Worm (Caenorhabditis elegans): Measurements from ENCODE around the gene sri-18.

The sri-18 gene

DNA sequence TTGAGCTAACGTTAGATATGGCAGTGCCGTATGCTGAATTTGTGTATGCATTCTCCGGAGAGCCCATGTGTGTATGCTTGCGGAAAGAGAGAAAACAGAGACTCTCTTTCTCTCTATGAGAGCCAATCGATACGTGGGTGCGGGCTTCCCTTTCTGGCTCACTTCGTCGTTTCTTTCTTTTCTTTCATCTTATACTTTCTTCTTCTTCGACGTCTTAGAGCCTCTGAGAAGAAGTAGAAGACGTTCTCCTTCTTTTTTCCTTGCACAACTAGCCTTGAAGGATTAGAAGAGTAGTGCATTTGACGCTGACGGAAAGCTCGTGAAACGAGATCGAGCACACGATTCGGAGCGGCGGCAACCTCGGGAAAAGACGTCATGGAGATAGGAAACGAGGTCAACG lies 13.5 kb upstream of the sri-18 start:
- TF ChIP-seq aly-1 (tag; optimal IDR thresholded peaks at IDR 0.05) = no peak
- no peak for TF ChIP-seq hmbx-1 (tag; optimal IDR thresholded peaks at IDR 0.05)
- no peak for TF ChIP-seq ets-7 (tag; optimal IDR thresholded peaks at IDR 0.05)
- no peak for TF ChIP-seq tbx-37 (GFP tag; conservative IDR thresholded peaks at IDR 0.05)
- TF ChIP-seq F13C5.2 (tag; optimal IDR thresholded peaks at IDR 0.05) = no peak
- no peak for TF ChIP-seq tbx-11 (GFP tag; IDR thresholded peaks at IDR 0.05)
- no peak for TF ChIP-seq hmg-4 (GFP tag; optimal IDR thresholded peaks at IDR 0.05)
- no peak for TF ChIP-seq scrt-1 (GFP tag; IDR thresholded peaks at IDR 0.05)
- no peak for TF ChIP-seq flt-1 (GFP tag; IDR thresholded peaks at IDR 0.05)
- no peak for TF ChIP-seq tra-4 (tag; optimal IDR thresholded peaks at IDR 0.05)
- no peak for TF ChIP-seq hnd-1 (tag; optimal IDR thresholded peaks at IDR 0.05)
- TF ChIP-seq pes-1 (GFP tag; IDR thresholded peaks at IDR 0.05) = no peak
- no peak for TF ChIP-seq ama-1 (optimal IDR thresholded peaks at IDR 0.05)
- no peak for TF ChIP-seq ceh-13 (GFP tag; optimal IDR thresholded peaks at IDR 0.05)
- no peak for TF ChIP-seq sea-1 (GFP tag; conservative IDR thresholded peaks at IDR 0.05)
- TF ChIP-seq B0310.2 (tag; optimal IDR thresholded peaks at IDR 0.05) = no peak
- TF ChIP-seq ceh-36 (tag; optimal IDR thresholded peaks at IDR 0.05) = no peak

- no peak for TF ChIP-seq sea-1 (GFP tag; conservative IDR thresholded peaks at IDR 0.05)
- TF ChIP-seq tra-4 (tag; optimal IDR thresholded peaks at IDR 0.05) = no peak
- TF ChIP-seq tbx-37 (GFP tag; conservative IDR thresholded peaks at IDR 0.05) = no peak
- TF ChIP-seq ama-1 (optimal IDR thresholded peaks at IDR 0.05) = no peak
- no peak for TF ChIP-seq ceh-13 (GFP tag; optimal IDR thresholded peaks at IDR 0.05)
- TF ChIP-seq ceh-36 (tag; optimal IDR thresholded peaks at IDR 0.05) = no peak
- TF ChIP-seq hmg-4 (GFP tag; optimal IDR thresholded peaks at IDR 0.05) = no peak
- TF ChIP-seq tbx-11 (GFP tag; IDR thresholded peaks at IDR 0.05) = no peak
- no peak for TF ChIP-seq B0310.2 (tag; optimal IDR thresholded peaks at IDR 0.05)
- no peak for TF ChIP-seq hnd-1 (tag; optimal IDR thresholded peaks at IDR 0.05)
- no peak for TF ChIP-seq scrt-1 (GFP tag; IDR thresholded peaks at IDR 0.05)
- no peak for TF ChIP-seq pes-1 (GFP tag; IDR thresholded peaks at IDR 0.05)
- TF ChIP-seq aly-1 (tag; optimal IDR thresholded peaks at IDR 0.05) = no peak
- TF ChIP-seq ets-7 (tag; optimal IDR thresholded peaks at IDR 0.05) = no peak
- TF ChIP-seq F13C5.2 (tag; optimal IDR thresholded peaks at IDR 0.05) = no peak
- TF ChIP-seq flt-1 (GFP tag; IDR thresholded peaks at IDR 0.05) = no peak
- TF ChIP-seq hmbx-1 (tag; optimal IDR thresholded peaks at IDR 0.05) = no peak
Observed at ce11 chrV:10270214-10270613, 9.9 kb upstream of the sri-18 start, which contains the start of gene ric-4. ric-4 (minus strand) TSS chrV:10270314.

DNA sequence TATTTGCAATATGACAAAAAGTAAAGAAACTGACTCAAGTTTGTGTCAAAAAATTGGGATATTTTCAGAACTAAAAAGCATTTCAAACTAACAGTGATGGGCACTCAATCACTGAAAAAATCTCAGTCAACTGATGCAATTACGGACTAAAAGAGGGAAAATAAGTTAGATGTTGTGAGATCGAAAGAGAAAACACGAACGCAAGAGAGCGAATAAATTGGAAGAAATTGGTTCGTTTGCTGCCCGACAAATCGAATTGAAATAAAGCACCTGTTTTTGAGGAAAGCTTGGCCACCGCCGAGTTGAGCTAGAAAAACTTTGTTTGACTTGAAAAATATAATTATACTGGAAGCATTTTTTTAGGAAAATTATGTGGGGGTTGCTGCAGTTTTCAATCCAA lies 5.7 kb upstream of the sri-18 start:
- no peak for TF ChIP-seq tbx-11 (GFP tag; IDR thresholded peaks at IDR 0.05)
- TF ChIP-seq tbx-37 (GFP tag; conservative IDR thresholded peaks at IDR 0.05) = no peak
- no peak for TF ChIP-seq ceh-13 (GFP tag; optimal IDR thresholded peaks at IDR 0.05)
- no peak for TF ChIP-seq tra-4 (tag; optimal IDR thresholded peaks at IDR 0.05)
- TF ChIP-seq ceh-36 (tag; optimal IDR thresholded peaks at IDR 0.05) = no peak

DNA sequence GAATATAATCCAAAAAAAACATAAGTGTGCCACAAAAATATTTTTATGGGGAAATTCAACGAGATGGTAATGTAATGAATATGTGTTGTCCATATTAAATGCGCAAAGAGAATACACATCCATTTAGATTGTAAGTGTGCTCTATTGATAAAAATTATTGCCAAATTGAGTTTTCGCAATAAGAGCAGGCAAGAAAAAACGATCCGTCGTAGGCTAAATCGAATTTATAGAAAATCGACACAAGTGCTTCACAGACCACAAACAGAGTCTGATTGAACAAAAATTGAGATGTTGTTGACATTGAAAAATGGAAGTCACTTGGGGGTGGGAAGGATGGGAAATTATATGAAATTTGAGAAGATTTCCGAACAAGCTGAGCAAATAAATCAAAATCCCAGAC lies 4.7 kb upstream of the sri-18 start:
- TF ChIP-seq ama-1 (optimal IDR thresholded peaks at IDR 0.05) (no peak), aly-1 (tag; optimal IDR thresholded peaks at IDR 0.05) (no peak)

ce11 chrV:10256050-10256449 lies 4.3 kb downstream of the sri-18 start, which contains the start of gene nhr-232:
nhr-232 (plus strand) TSS chrV:10256170.
- no peak for TF ChIP-seq tra-4 (tag; optimal IDR thresholded peaks at IDR 0.05)
- no peak for TF ChIP-seq ama-1 (optimal IDR thresholded peaks at IDR 0.05)
- no peak for TF ChIP-seq tbx-11 (GFP tag; IDR thresholded peaks at IDR 0.05)
- TF ChIP-seq F13C5.2 (tag; optimal IDR thresholded peaks at IDR 0.05) = no peak
- TF ChIP-seq tbx-37 (GFP tag; conservative IDR thresholded peaks at IDR 0.05) = no peak
- no peak for TF ChIP-seq pes-1 (GFP tag; IDR thresholded peaks at IDR 0.05)
- no peak for TF ChIP-seq ceh-13 (GFP tag; optimal IDR thresholded peaks at IDR 0.05)
- TF ChIP-seq hnd-1 (tag; optimal IDR thresholded peaks at IDR 0.05) = no peak

DNA sequence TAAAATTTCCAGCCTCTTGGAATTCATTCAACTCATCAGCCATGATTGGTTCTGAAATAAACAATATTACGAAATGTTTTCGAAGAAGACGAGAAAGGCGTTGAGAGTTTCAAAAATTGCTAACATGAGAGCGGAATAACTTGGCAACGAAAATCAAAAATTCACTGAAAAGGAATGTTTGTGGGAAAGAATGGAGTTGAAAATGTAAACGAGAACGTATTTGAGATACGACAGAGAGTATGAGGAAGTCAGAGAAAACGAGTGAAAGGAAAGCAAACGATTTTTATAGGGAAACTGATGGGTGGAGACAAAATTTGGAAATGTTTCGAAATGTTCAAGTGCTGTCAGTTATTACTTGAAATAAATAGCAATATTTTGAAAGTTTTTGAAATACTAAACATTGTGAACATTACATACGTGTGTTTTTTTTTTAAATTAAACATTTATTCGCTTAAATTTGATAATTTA lies 5.3 kb downstream of the sri-18 start, which contains the start of gene rop-1:
TSS of gene rop-1 (minus strand) at position 51 of the 468 bp plus-strand sequence.
- TF ChIP-seq ceh-13 (GFP tag; optimal IDR thresholded peaks at IDR 0.05) (no peak), ceh-36 (tag; optimal IDR thresholded peaks at IDR 0.05) (no peak), sea-1 (GFP tag; conservative IDR thresholded peaks at IDR 0.05) (no peak), tra-4 (tag; optimal IDR thresholded peaks at IDR 0.05) (no peak), flt-1 (GFP tag; IDR thresholded peaks at IDR 0.05) (no peak), pes-1 (GFP tag; IDR thresholded peaks at IDR 0.05) (no peak), ets-7 (tag; optimal IDR thresholded peaks at IDR 0.05) (no peak), hnd-1 (tag; optimal IDR thresholded peaks at IDR 0.05) (no peak), ama-1 (optimal IDR thresholded peaks at IDR 0.05) (no peak), hmbx-1 (tag; optimal IDR thresholded peaks at IDR 0.05) (no peak), scrt-1 (GFP tag; IDR thresholded peaks at IDR 0.05) (no peak), B0310.2 (tag; optimal IDR thresholded peaks at IDR 0.05) (no peak), F13C5.2 (tag; optimal IDR thresholded peaks at IDR 0.05) (no peak), aly-1 (tag; optimal IDR thresholded peaks at IDR 0.05) (no peak), tbx-37 (GFP tag; conservative IDR thresholded peaks at IDR 0.05) (no peak)

- no peak for TF ChIP-seq tbx-11 (GFP tag; IDR thresholded peaks at IDR 0.05)
- TF ChIP-seq pes-1 (GFP tag; IDR thresholded peaks at IDR 0.05) = no peak
- no peak for TF ChIP-seq tra-4 (tag; optimal IDR thresholded peaks at IDR 0.05)
- TF ChIP-seq ets-7 (tag; optimal IDR thresholded peaks at IDR 0.05) = no peak
- no peak for TF ChIP-seq tbx-37 (GFP tag; conservative IDR thresholded peaks at IDR 0.05)
- no peak for TF ChIP-seq hmbx-1 (tag; optimal IDR thresholded peaks at IDR 0.05)
- no peak for TF ChIP-seq sea-1 (GFP tag; conservative IDR thresholded peaks at IDR 0.05)
- TF ChIP-seq scrt-1 (GFP tag; IDR thresholded peaks at IDR 0.05) = no peak
- no peak for TF ChIP-seq aly-1 (tag; optimal IDR thresholded peaks at IDR 0.05)
- no peak for TF ChIP-seq B0310.2 (tag; optimal IDR thresholded peaks at IDR 0.05)
- TF ChIP-seq flt-1 (GFP tag; IDR thresholded peaks at IDR 0.05) = no peak
- no peak for TF ChIP-seq ceh-13 (GFP tag; optimal IDR thresholded peaks at IDR 0.05)
- TF ChIP-seq hnd-1 (tag; optimal IDR thresholded peaks at IDR 0.05) = no peak
- TF ChIP-seq ama-1 (optimal IDR thresholded peaks at IDR 0.05) = no peak
- TF ChIP-seq ceh-36 (tag; optimal IDR thresholded peaks at IDR 0.05) = no peak
- TF ChIP-seq F13C5.2 (tag; optimal IDR thresholded peaks at IDR 0.05) = no peak
- no peak for TF ChIP-seq hmg-4 (GFP tag; optimal IDR thresholded peaks at IDR 0.05)
Observed at ce11 chrV:10252682-10253081, 7.7 kb downstream of the sri-18 start.

All from whole organism, early embryonic.